Fruit fly (Drosophila melanogaster) whole organism, prepupa: ENCODE data around the gene CG7530.

ENCODE experiments used
- Blimp-1 ChIP-seq: fragments of 200-800 bp; sonication (Bioruptor generic); optimal IDR thresholded peaks from 3 replicates; lab custom pipeline; 2017; ENCODE audit warnings: missing biosample characterization, missing genetic modification characterization, mild to moderate bottlenecking, moderate library complexity, missing genetic modification reagents
- CG10631 ChIP-seq: fragments of 200-800 bp; sonication (Bioruptor generic); optimal IDR thresholded peaks from 2 replicates; lab custom pipeline; 2016; ENCODE audit warnings: missing biosample characterization, missing genetic modification characterization
- CG10669 ChIP-seq: fragments of 200-800 bp; sonication (Bioruptor generic); optimal IDR thresholded peaks from 3 replicates; lab custom pipeline; 2018; ENCODE audit warnings: missing biosample characterization, mild to moderate bottlenecking, missing genetic modification characterization, moderate library complexity
- CG11294 ChIP-seq: fragments of 200-800 bp; sonication (Bioruptor generic); IDR thresholded peaks from 2 replicates; pipeline ENCODE4 v1.3.6; 2022; ENCODE audit warnings: missing biosample characterization, missing genetic modification characterization
- CG11762 ChIP-seq: fragments of 200-800 bp; sonication (Bioruptor generic); optimal IDR thresholded peaks from 3 replicates; lab custom pipeline; 2016; ENCODE audit warnings: missing biosample characterization, missing genetic modification characterization; ENCODE audit not compliant: insufficient read depth
- CG11902 ChIP-seq: fragments of 200-800 bp; sonication (Bioruptor generic); optimal IDR thresholded peaks from 3 replicates; lab custom pipeline; 2016; ENCODE audit warnings: missing biosample characterization, missing genetic modification characterization
- CG15336 ChIP-seq: fragments of 200-800 bp; sonication (Bioruptor generic); IDR thresholded peaks from 2 replicates; pipeline ENCODE4 v1.3.6; 2022; ENCODE audit warnings: missing biosample characterization, missing genetic modification characterization
- CG1621 ChIP-seq: fragments of 200-800 bp; sonication (Bioruptor generic); optimal IDR thresholded peaks from 3 replicates; lab custom pipeline; 2018; ENCODE audit warnings: missing biosample characterization, mild to moderate bottlenecking, missing genetic modification characterization
- CG16779 ChIP-seq: fragments of 200-800 bp; sonication (Bioruptor generic); optimal IDR thresholded peaks from 3 replicates; lab custom pipeline; 2017; ENCODE audit warnings: missing biosample characterization, mild to moderate bottlenecking, missing genetic modification characterization
- CG3032 ChIP-seq: fragments of 200-800 bp; optimal IDR thresholded peaks from 2 replicates; lab custom pipeline; 2019; ENCODE audit warnings: missing biosample characterization, mild to moderate bottlenecking, missing genetic modification characterization, moderate library complexity
- CG31627 ChIP-seq: fragments of 200-800 bp; sonication (Bioruptor generic); optimal IDR thresholded peaks from 3 replicates; lab custom pipeline; 2016; ENCODE audit warnings: missing biosample characterization, missing genetic modification characterization
- CG32006 ChIP-seq: fragments of 200-800 bp; sonication (Bioruptor generic); optimal IDR thresholded peaks from 3 replicates; lab custom pipeline; 2017; ENCODE audit warnings: missing biosample characterization, mild to moderate bottlenecking, missing genetic modification characterization
- CG34406 ChIP-seq: fragments of 200-800 bp; sonication (Bioruptor generic); optimal IDR thresholded peaks from 3 replicates; lab custom pipeline; 2016; ENCODE audit warnings: missing biosample characterization, missing genetic modification characterization
- CG4318 ChIP-seq: fragments of 200-800 bp; sonication (Bioruptor generic); optimal IDR thresholded peaks from 3 replicates; lab custom pipeline; 2017; ENCODE audit warnings: missing biosample characterization, mild to moderate bottlenecking, missing genetic modification characterization
- CG6163 ChIP-seq: fragments of 200-800 bp; sonication (Bioruptor generic); IDR thresholded peaks from 3 replicates; pipeline ENCODE4 v1.3.6; 2022; ENCODE audit warnings: missing biosample characterization, missing genetic modification characterization
- CG6276 ChIP-seq: fragments of 200-800 bp; sonication (Bioruptor generic); optimal IDR thresholded peaks from 2 replicates; lab custom pipeline; 2017; ENCODE audit warnings: missing biosample characterization, mild to moderate bottlenecking, missing genetic modification characterization
- CG6792 ChIP-seq: fragments of 200-800 bp; sonication (Bioruptor generic); optimal IDR thresholded peaks from 3 replicates; lab custom pipeline; 2016; ENCODE audit warnings: missing biosample characterization, missing genetic modification characterization
- CG6808 ChIP-seq: fragments of 200-800 bp; sonication (Bioruptor generic); optimal IDR thresholded peaks from 3 replicates; lab custom pipeline; 2017; ENCODE audit warnings: missing biosample characterization, missing genetic modification characterization, mild to moderate bottlenecking, moderate library complexity, missing genetic modification reagents
- CG6854 ChIP-seq: fragments of 200-800 bp; sonication (Bioruptor generic); optimal IDR thresholded peaks from 2 replicates; lab custom pipeline; 2017; ENCODE audit warnings: missing biosample characterization, mild to moderate bottlenecking, missing genetic modification characterization
- CG8119 ChIP-seq: fragments of 200-800 bp; sonication (Bioruptor generic); IDR thresholded peaks from 3 replicates; pipeline ENCODE4 v1.3.6; 2022; ENCODE audit warnings: missing biosample characterization, missing genetic modification characterization
- CG8632 ChIP-seq: fragments of 200-800 bp; sonication (Bioruptor generic); optimal IDR thresholded peaks from 3 replicates; lab custom pipeline; 2016; ENCODE audit warnings: missing biosample characterization, missing genetic modification characterization
- CG9139 ChIP-seq: fragments of 200-800 bp; sonication (Bioruptor generic); optimal IDR thresholded peaks from 3 replicates; lab custom pipeline; 2017; ENCODE audit warnings: missing biosample characterization, mild to moderate bottlenecking, missing genetic modification characterization
- Ets21C ChIP-seq: fragments of 200-800 bp; sonication (Bioruptor generic); optimal IDR thresholded peaks from 3 replicates; lab custom pipeline; 2016; ENCODE audit warnings: missing biosample characterization, missing genetic modification characterization
- Ets96B ChIP-seq: fragments of 200-800 bp; optimal IDR thresholded peaks from 2 replicates; lab custom pipeline; 2019; ENCODE audit warnings: missing biosample characterization, mild to moderate bottlenecking, missing genetic modification characterization, moderate library complexity
- Gug ChIP-seq: fragments of 200-800 bp; sonication (Bioruptor generic); IDR thresholded peaks from 2 replicates; pipeline ENCODE4 v1.3.6; 2022; ENCODE audit warnings: missing biosample characterization, missing genetic modification characterization
- Lpt ChIP-seq: fragments of 200-800 bp; sonication (Bioruptor generic); optimal IDR thresholded peaks from 3 replicates; lab custom pipeline; 2016; ENCODE audit warnings: missing biosample characterization, missing genetic modification characterization
- Met ChIP-seq: fragments of 200-800 bp; sonication (Bioruptor generic); optimal IDR thresholded peaks from 3 replicates; lab custom pipeline; 2016; ENCODE audit warnings: missing biosample characterization, missing genetic modification characterization
- OdsH ChIP-seq: fragments of 200-800 bp; sonication (Bioruptor generic); optimal IDR thresholded peaks from 3 replicates; lab custom pipeline; 2016; ENCODE audit warnings: missing biosample characterization, missing genetic modification characterization
- Sox102F ChIP-seq: fragments of 200-800 bp; sonication (Bioruptor generic); optimal IDR thresholded peaks from 2 replicates; lab custom pipeline; 2016; ENCODE audit warnings: missing biosample characterization, mild to moderate bottlenecking, missing genetic modification characterization
- Sox14 ChIP-seq: fragments of 200-800 bp; sonication (Bioruptor generic); optimal IDR thresholded peaks from 3 replicates; lab custom pipeline; 2016; ENCODE audit warnings: missing biosample characterization, missing genetic modification characterization
- Sox15 ChIP-seq: fragments of 200-800 bp; sonication (Bioruptor generic); optimal IDR thresholded peaks from 3 replicates; lab custom pipeline; 2016; ENCODE audit warnings: missing biosample characterization, missing genetic modification characterization
- achi ChIP-seq: fragments of 200-800 bp; sonication (Bioruptor generic); optimal IDR thresholded peaks from 3 replicates; lab custom pipeline; 2016; ENCODE audit warnings: missing biosample characterization, missing genetic modification characterization
- acj6 ChIP-seq: fragments of 200-800 bp; sonication (Bioruptor generic); optimal IDR thresholded peaks from 3 replicates; lab custom pipeline; 2016; ENCODE audit warnings: missing biosample characterization, missing genetic modification characterization
- cyc ChIP-seq: fragments of 200-800 bp; sonication (Bioruptor generic); optimal IDR thresholded peaks from 3 replicates; lab custom pipeline; 2016; ENCODE audit warnings: missing biosample characterization, missing genetic modification characterization
- dsx ChIP-seq: fragments of 200-800 bp; optimal IDR thresholded peaks from 3 replicates; lab custom pipeline; 2019; ENCODE audit warnings: missing biosample characterization, mild to moderate bottlenecking, missing genetic modification characterization, moderate library complexity; ENCODE audit not compliant: poor library complexity, severe bottlenecking
- eg ChIP-seq: fragments of 200-800 bp; sonication (Bioruptor generic); IDR thresholded peaks from 3 replicates; pipeline ENCODE4 v1.3.6; 2022; ENCODE audit warnings: missing biosample characterization, missing genetic modification characterization
- fd59A ChIP-seq: fragments of 200-800 bp; sonication (Bioruptor generic); optimal IDR thresholded peaks from 2 replicates; lab custom pipeline; 2017; ENCODE audit warnings: missing biosample characterization, mild to moderate bottlenecking, missing genetic modification characterization, missing genetic modification reagents
- net ChIP-seq: fragments of 200-800 bp; sonication (Bioruptor generic); optimal IDR thresholded peaks from 3 replicates; lab custom pipeline; 2016; ENCODE audit warnings: missing biosample characterization, missing genetic modification characterization
- salr ChIP-seq, 2 experiments: fragments of 200-800 bp; sonication (Bioruptor generic); optimal IDR thresholded peaks; 3 replicates each; lab custom pipeline; 2016 to 2018; ENCODE audit warnings: missing biosample characterization in 2 of 2, missing genetic modification characterization in 2 of 2, mild to moderate bottlenecking in 1 of 2
- spab ChIP-seq: fragments of 200-800 bp; sonication (Bioruptor generic); optimal IDR thresholded peaks from 2 replicates; lab custom pipeline; 2017; ENCODE audit warnings: missing biosample characterization, mild to moderate bottlenecking, missing genetic modification characterization, missing genetic modification reagents
- ss ChIP-seq, 2 experiments: fragments of 200-800 bp; sonication (Bioruptor generic); optimal IDR thresholded peaks; 2 replicates in 1 of 2; 3 replicates in 1 of 2; lab custom pipeline; 2017 to 2018; ENCODE audit warnings: mild to moderate bottlenecking in 2 of 2, missing biosample characterization in 2 of 2, missing genetic modification characterization in 2 of 2, moderate library complexity in 1 of 2
- svp ChIP-seq: fragments of 200-800 bp; sonication (Bioruptor generic); peaks from one replicate; lab custom pipeline; 2016; ENCODE audit warnings: missing biosample characterization, missing genetic modification characterization
- topi ChIP-seq: fragments of 200-800 bp; sonication (Bioruptor generic); optimal IDR thresholded peaks from 3 replicates; lab custom pipeline; 2016; ENCODE audit warnings: missing biosample characterization, missing genetic modification characterization
- vri ChIP-seq: fragments of 200-800 bp; sonication (Bioruptor generic); optimal IDR thresholded peaks from 3 replicates; lab custom pipeline; 2016; ENCODE audit warnings: missing biosample characterization, mild to moderate bottlenecking, missing genetic modification characterization

CG7530 gene

dm6 chr3R:14729686-14730493, 1.4 kb downstream of the CG7530 start (continued):
- TF ChIP-seq CG11902 (GFP tag; lab: Kevin White, UChicago): peak; percentile 64
- no peak for TF ChIP-seq eg (GFP tag; lab: Robert Waterston, UW)
- no peak for TF ChIP-seq CG4318 (GFP tag; lab: Kevin White, UChicago)
- TF ChIP-seq fd59A (GFP tag; lab: Kevin White, UChicago): no peak
- peak; percentile 32 for TF ChIP-seq CG9139 (GFP tag; lab: Kevin White, UChicago)
- TF ChIP-seq vri: no peak
- no peak for TF ChIP-seq spab
- no peak for TF ChIP-seq Lpt
- TF ChIP-seq svp (GFP tag; lab: Kevin White, UChicago): peak; percentile 95

dm6 chr3R:14728713-14729685, 2.3 kb downstream of the CG7530 start:
- peak; percentile 63 for TF ChIP-seq cyc (GFP tag; lab: Kevin White, UChicago)
- TF ChIP-seq CG34406 (GFP tag; lab: Kevin White, UChicago): peak; percentile 79
- TF ChIP-seq dsx (GFP tag; lab: Kevin White, UChicago): no peak
- peak; percentile 76 for TF ChIP-seq svp (GFP tag; lab: Kevin White, UChicago)
- peak; percentile 42 for TF ChIP-seq CG11902 (GFP tag; lab: Kevin White, UChicago)
- no peak for TF ChIP-seq Ets21C (GFP tag; lab: Kevin White, UChicago)
- peak; percentile 45 for TF ChIP-seq net
- TF ChIP-seq CG9139 (GFP tag; lab: Kevin White, UChicago): no peak
- TF ChIP-seq acj6: peak; percentile 62
- TF ChIP-seq Sox14 (GFP tag; lab: Kevin White, UChicago): no peak
- TF ChIP-seq CG16779: no peak
- peak; percentile 81 for TF ChIP-seq CG8632 (GFP tag; lab: Kevin White, UChicago)
- 0 out of 2 replicates have a peak, but pooled peaks have one; percentile 13 for TF ChIP-seq CG11294 (GFP tag; lab: Robert Waterston, UW)
- TF ChIP-seq CG6854 (GFP tag; lab: Kevin White, UChicago): peak; percentile 34
- peak; percentile 40 for TF ChIP-seq CG10631
- TF ChIP-seq CG8119 (GFP tag; lab: Robert Waterston, UW): peak; percentile 73
- peak; percentile 69 for TF ChIP-seq OdsH (GFP tag; lab: Kevin White, UChicago)
- TF ChIP-seq Sox102F (GFP tag; lab: Kevin White, UChicago): peak; percentile 62
- TF ChIP-seq Ets96B (tag; lab: Kevin White, UChicago): peak; percentile 9
- peak; percentile 68 for TF ChIP-seq CG6792 (GFP tag; lab: Kevin White, UChicago)
- TF ChIP-seq vri: peak; percentile 65
- no peak for TF ChIP-seq CG1621 (tag; lab: Kevin White, UChicago)
- peak; percentile 62 for TF ChIP-seq CG11762 (GFP tag; lab: Kevin White, UChicago)
- peak; percentile 39 for TF ChIP-seq CG10669 (GFP tag; lab: Kevin White, UChicago)
- peak; percentile 55 for TF ChIP-seq Blimp-1 (GFP tag; lab: Kevin White, UChicago)
- TF ChIP-seq CG6808 (GFP tag; lab: Kevin White, UChicago): peak; percentile 26
- no peak for TF ChIP-seq ss (GFP tag; optimal IDR thresholded peaks at IDR 0.05; lab: Kevin White, UChicago)
- TF ChIP-seq CG32006 (GFP tag; lab: Kevin White, UChicago): peak; percentile 69
- peak; percentile 66 for TF ChIP-seq CG6276 (GFP tag; lab: Kevin White, UChicago)
- peak; percentile 59 for TF ChIP-seq Met (GFP tag; lab: Kevin White, UChicago)
- peak; percentile 86 for TF ChIP-seq CG15336
- TF ChIP-seq fd59A (GFP tag; lab: Kevin White, UChicago): no peak
- TF ChIP-seq Gug (GFP tag; lab: Robert Waterston, UW): peak; percentile 57
- peak; percentile 76 for TF ChIP-seq achi (GFP tag; lab: Kevin White, UChicago)
- TF ChIP-seq CG3032 (tag; lab: Kevin White, UChicago): peak; percentile 54
- peak; percentile 22 for TF ChIP-seq spab
- peak; percentile 68 for TF ChIP-seq topi (GFP tag; lab: Kevin White, UChicago)
- peak; percentile 32 for TF ChIP-seq CG31627 (GFP tag; lab: Kevin White, UChicago)
- TF ChIP-seq Sox15 (GFP tag; lab: Kevin White, UChicago): peak; percentile 23
- TF ChIP-seq CG6163 (GFP tag; lab: Robert Waterston, UW): peak; percentile 78
- TF ChIP-seq salr (GFP tag; optimal IDR thresholded peaks at IDR 0.05; lab: Kevin White, UChicago): peak in 1 of 2 experiments; percentile 58
